Worm (Caenorhabditis elegans) whole organism, L4 larva: ENCODE measurements around the gene tsp-5.

Experiments used
- F37D6.2 ChIP-seq: sonication (generic microtip); optimal IDR thresholded peaks from 2 replicates; lab custom pipeline; 2016; ENCODE audit warnings: mild to moderate bottlenecking, missing genetic modification characterization, missing compliant biosample characterization
- Y75B8A.6 ChIP-seq: fragments of 200-800 bp; sonication (Bioruptor generic); IDR thresholded peaks from 2 replicates; pipeline ENCODE4 v1.3.6; 2022; ENCODE audit warnings: missing genetic modification reagents, missing genetic modification characterization, missing compliant biosample characterization
- aha-1 ChIP-seq: fragments of 150-350 bp; peaks from one replicate; lab custom pipeline; 2014; ENCODE audit warnings: missing biosample characterization, missing genetic modification characterization
- ama-1 ChIP-seq: fragments of 150-350 bp; optimal IDR thresholded peaks from 2 replicates; lab custom pipeline; 2014; ENCODE audit warnings: inconsistent platforms, mixed read lengths
- attf-4 ChIP-seq: sonication (generic microtip); optimal IDR thresholded peaks from 3 replicates; lab custom pipeline; 2017; ENCODE audit warnings: missing biosample characterization, missing genetic modification characterization
- ceh-62 ChIP-seq: sonication (generic microtip); optimal IDR thresholded peaks from 2 replicates; lab custom pipeline; 2017; ENCODE audit warnings: missing biosample characterization, missing genetic modification characterization
- ces-1 ChIP-seq: fragments of 150-350 bp; sonication (generic microtip); optimal IDR thresholded peaks from 4 replicates; lab custom pipeline; 2014; ENCODE audit warnings: missing biosample characterization, missing genetic modification reagents, missing genetic modification characterization
- daf-16 ChIP-seq, 3 experiments: sonication (generic microtip); optimal IDR thresholded peaks; 2 replicates each; lab custom pipeline; 2016 to 2017; ENCODE audit warnings: missing genetic modification characterization in 3 of 3, missing genetic modification reagents in 3 of 3, mild to moderate bottlenecking in 2 of 3, missing compliant biosample characterization in 2 of 3, missing biosample characterization in 1 of 3, moderate library complexity in 1 of 3
- dmd-6 ChIP-seq: fragments of 200-800 bp; sonication (Bioruptor generic); IDR thresholded peaks from 2 replicates; pipeline ENCODE4 v1.3.6; 2022; ENCODE audit warnings: missing genetic modification reagents, missing genetic modification characterization, missing compliant biosample characterization
- dve-1 ChIP-seq: sonication (generic microtip); optimal IDR thresholded peaks from 2 replicates; lab custom pipeline; 2017; ENCODE audit warnings: antibody characterized with exemption, mild to moderate bottlenecking, missing genetic modification characterization, missing compliant biosample characterization; ENCODE audit not compliant: insufficient read depth
- egl-43 ChIP-seq: fragments of 200-800 bp; sonication (Bioruptor generic); IDR thresholded peaks from 2 replicates; pipeline ENCODE4 v1.3.6; 2022; ENCODE audit warnings: missing genetic modification reagents, missing genetic modification characterization, missing compliant biosample characterization
- hmg-1.1 ChIP-seq: fragments of 200-800 bp; sonication (Bioruptor generic); IDR thresholded peaks from 2 replicates; pipeline ENCODE4 v1.3.6; 2022; ENCODE audit warnings: missing genetic modification reagents, missing genetic modification characterization, missing compliant biosample characterization
- lin-1 ChIP-seq: fragments of 200-800 bp; sonication (Bioruptor generic); IDR thresholded peaks from 2 replicates; pipeline ENCODE4 v1.3.6; 2022; ENCODE audit warnings: missing genetic modification reagents, missing genetic modification characterization, missing compliant biosample characterization
- lin-15B ChIP-seq: fragments of 150-350 bp; sonication (generic microtip); optimal IDR thresholded peaks from 3 replicates; lab custom pipeline; 2014; ENCODE audit warnings: missing biosample characterization, missing genetic modification characterization
- lin-29 ChIP-seq: fragments of 200-800 bp; sonication (Bioruptor generic); IDR thresholded peaks from 2 replicates; pipeline ENCODE4 v1.3.6; 2022; ENCODE audit warnings: missing genetic modification reagents, missing genetic modification characterization, missing compliant biosample characterization
- lir-3 ChIP-seq: sonication (generic microtip); optimal IDR thresholded peaks from 2 replicates; lab custom pipeline; 2016; ENCODE audit warnings: mild to moderate bottlenecking, missing genetic modification characterization, missing compliant biosample characterization
- madf-9 ChIP-seq: fragments of 200-800 bp; sonication (Bioruptor generic); conservative IDR thresholded peaks from 2 replicates; pipeline ENCODE4 v1.3.6; 2022; ENCODE audit warnings: missing genetic modification reagents, missing genetic modification characterization, missing compliant biosample characterization
- mep-1 ChIP-seq: fragments of 150-350 bp; sonication (generic microtip); optimal IDR thresholded peaks from 3 replicates; lab custom pipeline; 2014; ENCODE audit warnings: missing biosample characterization, missing genetic modification characterization
- mxl-2 ChIP-seq: fragments of 200-800 bp; sonication (Bioruptor generic); conservative IDR thresholded peaks from 2 replicates; pipeline ENCODE4 v1.3.6; 2022; ENCODE audit warnings: missing genetic modification reagents, missing genetic modification characterization, missing compliant biosample characterization
- mxl-3 ChIP-seq: fragments of 200-800 bp; sonication (Bioruptor generic); optimal IDR thresholded peaks from 2 replicates; lab custom pipeline; 2018; ENCODE audit warnings: mild to moderate bottlenecking, missing genetic modification characterization, missing compliant biosample characterization
- nhr-11 ChIP-seq: fragments of 150-350 bp; optimal IDR thresholded peaks from 2 replicates; lab custom pipeline; 2014; ENCODE audit warnings: missing biosample characterization, missing genetic modification characterization
- nhr-25 ChIP-seq: sonication (generic microtip); optimal IDR thresholded peaks from 2 replicates; lab custom pipeline; 2017; ENCODE audit warnings: missing genetic modification characterization, mild to moderate bottlenecking, missing compliant biosample characterization, antibody characterized with exemption, moderate library complexity, borderline replicate concordance; ENCODE audit not compliant: insufficient read depth
- nhr-28 ChIP-seq: fragments of 150-350 bp; optimal IDR thresholded peaks from 2 replicates; lab custom pipeline; 2014; ENCODE audit warnings: missing biosample characterization, missing genetic modification characterization
- nhr-41 ChIP-seq: fragments of 200-800 bp; sonication (Bioruptor generic); IDR thresholded peaks from 2 replicates; pipeline ENCODE4 v1.3.6; 2022; ENCODE audit warnings: missing genetic modification reagents, missing genetic modification characterization, missing compliant biosample characterization
- nhr-77 ChIP-seq: fragments of 150-350 bp; optimal IDR thresholded peaks from 2 replicates; lab custom pipeline; 2014; ENCODE audit warnings: missing biosample characterization, missing genetic modification characterization
- php-3 ChIP-seq: fragments of 200-800 bp; sonication (Bioruptor generic); IDR thresholded peaks from 2 replicates; pipeline ENCODE4 v1.3.6; 2022; ENCODE audit warnings: missing genetic modification reagents, missing genetic modification characterization, missing compliant biosample characterization
- pqm-1 ChIP-seq: sonication (generic microtip); optimal IDR thresholded peaks from 2 replicates; lab custom pipeline; 2017; ENCODE audit warnings: missing biosample characterization, missing genetic modification characterization
- saeg-2 ChIP-seq: fragments of 200-800 bp; sonication (Bioruptor generic); IDR thresholded peaks from 2 replicates; pipeline ENCODE4 v1.3.6; 2022; ENCODE audit warnings: missing genetic modification reagents, missing genetic modification characterization, missing compliant biosample characterization
- set-16 ChIP-seq: fragments of 200-800 bp; sonication (Bioruptor generic); IDR thresholded peaks from 2 replicates; pipeline ENCODE4 v1.3.6; 2022; ENCODE audit warnings: missing genetic modification reagents, missing genetic modification characterization, missing compliant biosample characterization
- unc-39 ChIP-seq: sonication (generic microtip); optimal IDR thresholded peaks from 2 replicates; lab custom pipeline; 2017; ENCODE audit warnings: missing biosample characterization, missing genetic modification characterization
- unc-62 ChIP-seq, 3 experiments: fragments of 150-350 bp in 1 of 3; sonication (generic microtip); optimal IDR thresholded peaks in 2 of 3; peaks in 1 of 3; 1 replicate in 1 of 3; 2 replicates in 2 of 3; lab custom pipeline; 2014 to 2017; ENCODE audit warnings: missing biosample characterization in 3 of 3, missing genetic modification characterization in 3 of 3, missing genetic modification reagents in 3 of 3, missing genotype in 1 of 3
- zag-1 ChIP-seq: fragments of 150-350 bp; optimal IDR thresholded peaks from 2 replicates; lab custom pipeline; 2014; ENCODE audit warnings: missing biosample characterization, missing genetic modification characterization
- ztf-7 ChIP-seq: fragments of 150-350 bp; optimal IDR thresholded peaks from 2 replicates; lab custom pipeline; 2014; ENCODE audit warnings: missing biosample characterization, missing genetic modification characterization

Gene tsp-5

DNA sequence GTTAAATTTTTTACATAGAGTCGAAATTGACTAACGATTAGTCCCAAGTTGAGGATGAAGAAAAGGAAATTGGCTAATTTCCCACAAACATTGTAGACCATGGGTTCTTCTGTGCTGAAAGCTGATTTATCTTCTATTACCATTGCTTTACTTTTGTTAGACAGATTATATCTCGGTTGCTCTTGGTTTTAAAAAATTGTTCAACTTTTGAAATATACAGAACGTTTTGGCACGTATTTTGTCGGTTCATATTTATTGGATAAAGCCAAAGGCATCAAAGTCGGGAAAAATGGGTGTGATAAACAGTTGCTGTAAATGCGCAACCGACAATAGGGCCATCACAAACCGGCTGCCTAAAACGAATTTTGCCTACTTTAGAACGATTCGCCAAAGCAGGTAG lies at the start of gene tsp-5:
Gene tsp-5 (minus strand): TSS at position 101 of the 400 bp plus-strand sequence.
- TF ChIP-seq ceh-62 (tag; lab: Kevin White, UChicago) (no peak), aha-1 (tag; lab: Kevin White, UChicago) (peak; percentile 33)

DNA sequence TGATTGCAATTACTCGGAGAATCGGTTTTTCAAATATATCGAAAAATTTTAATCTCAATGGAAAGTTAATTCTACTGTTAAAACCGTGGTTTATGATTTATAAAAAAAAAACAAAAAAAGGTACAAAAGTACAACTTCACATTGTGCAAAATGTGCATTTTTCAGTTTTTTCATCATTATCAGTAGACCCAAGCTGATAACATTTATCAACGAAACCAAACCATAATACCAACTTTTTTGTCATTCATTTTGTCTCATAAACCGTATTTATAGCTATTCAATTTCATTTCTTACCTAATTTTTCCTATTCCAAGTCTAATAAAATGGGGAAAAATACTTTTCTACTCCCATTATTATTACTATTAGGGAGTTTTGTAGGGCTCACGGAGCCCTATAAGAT lies 47.5 kb upstream of the tsp-5 start, which contains the start of gene ugt-22:
Gene ugt-22 (plus strand): TSS at position 234 of the 400 bp plus-strand sequence.
- TF ChIP-seq nhr-41 (GFP tag; lab: Robert Waterston, UW), result no peak
- TF ChIP-seq daf-16 (GFP tag; optimal IDR thresholded peaks at IDR 0.05; lab: Kevin White, UChicago), result no peak
- TF ChIP-seq daf-16 (tag; optimal IDR thresholded peaks at IDR 0.05; lab: Kevin White, UChicago), result peak; percentile 47
- peak; percentile 50 for TF ChIP-seq dmd-6 (GFP tag; lab: Robert Waterston, UW)
- TF ChIP-seq pqm-1 (tag; lab: Kevin White, UChicago), result peak; percentile 83
- no peak for TF ChIP-seq lin-29 (GFP tag; lab: Robert Waterston, UW)
- TF ChIP-seq nhr-11, result no peak
- TF ChIP-seq attf-4, result no peak
- TF ChIP-seq nhr-77, result peak; percentile 5
- TF ChIP-seq ztf-7 (tag; lab: Kevin White, UChicago), result peak; percentile 31
- no peak for TF ChIP-seq egl-43 (GFP tag; lab: Robert Waterston, UW)
- peak; percentile 37 for TF ChIP-seq dve-1 (tag; lab: Kevin White, UChicago)
- TF ChIP-seq ceh-62 (tag; lab: Kevin White, UChicago), result no peak
- TF ChIP-seq, all 104 proteins: peak for 6

DNA sequence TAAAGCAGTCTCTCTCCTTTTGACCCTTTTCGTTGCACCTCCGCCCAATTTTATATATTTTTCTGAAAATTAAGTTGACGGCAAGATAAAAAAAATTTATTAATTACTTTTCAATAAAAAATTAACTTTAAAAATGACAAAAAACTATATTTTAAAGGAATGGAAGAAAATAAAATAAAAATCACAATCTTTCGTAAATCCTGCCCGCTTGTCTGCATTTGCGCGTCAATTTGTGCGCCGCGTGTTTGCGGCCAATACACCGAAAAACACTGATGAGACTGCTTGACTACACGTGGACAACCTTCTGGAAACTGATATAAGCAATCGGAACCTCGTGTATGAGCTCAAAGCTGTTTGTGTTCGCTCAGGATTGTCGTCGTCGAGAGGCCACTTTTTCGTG lies 45.4 kb upstream of the tsp-5 start, which contains the start of gene C08F11.7:
Gene C08F11.7 (plus strand): TSS at position 301 of the 400 bp plus-strand sequence.
- TF ChIP-seq Y75B8A.6 (GFP tag; lab: Robert Waterston, UW) (no peak), F37D6.2 (tag; lab: Kevin White, UChicago) (no peak), php-3 (GFP tag; lab: Robert Waterston, UW) (no peak), unc-39 (no peak), hmg-1.1 (GFP tag; lab: Robert Waterston, UW) (no peak), mxl-2 (GFP tag; lab: Robert Waterston, UW) (no peak), nhr-25 (tag; lab: Kevin White, UChicago) (no peak), lin-15B (tag; lab: Kevin White, UChicago) (no peak), saeg-2 (GFP tag; lab: Robert Waterston, UW) (no peak), lin-1 (GFP tag; lab: Robert Waterston, UW) (no peak), ces-1 (GFP tag; lab: Kevin White, UChicago) (no peak), egl-43 (GFP tag; lab: Robert Waterston, UW) (no peak), nhr-28 (tag; lab: Kevin White, UChicago) (no peak), ama-1 (lab: Kevin White, UChicago) (no peak), zag-1 (tag; lab: Kevin White, UChicago) (no peak), mxl-3 (no peak), lir-3 (tag; lab: Kevin White, UChicago) (no peak)

DNA sequence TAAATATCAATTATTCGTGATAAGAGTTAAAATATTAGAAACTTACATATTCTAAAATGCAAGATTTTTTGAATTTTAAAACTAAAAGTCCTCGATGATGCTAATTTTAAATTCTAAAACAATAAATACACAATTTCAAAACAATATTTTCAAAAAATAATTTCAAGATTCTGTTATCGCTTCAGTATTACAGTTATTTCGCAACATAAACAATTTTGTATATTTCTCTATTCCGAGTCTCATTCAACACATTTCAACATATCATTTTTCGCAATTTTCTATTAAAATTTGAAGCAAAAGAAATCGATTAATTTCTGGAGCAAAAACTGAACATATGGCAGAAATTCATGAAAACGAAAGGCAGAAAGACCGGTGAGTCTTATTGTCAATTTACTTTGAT lies 41.6 kb upstream of the tsp-5 start, which contains the start of gene fbxa-98:
Gene fbxa-98 (plus strand): TSS at position 243 of the 400 bp plus-strand sequence.
- TF ChIP-seq nhr-11 (no peak), nhr-25 (tag; lab: Kevin White, UChicago) (no peak), ztf-7 (tag; lab: Kevin White, UChicago) (peak; percentile 18), daf-16 (GFP tag; optimal IDR thresholded peaks at IDR 0.05; lab: Kevin White, UChicago) (no peak), daf-16 (tag; optimal IDR thresholded peaks at IDR 0.05; lab: Kevin White, UChicago) (peak; percentile 80)
- TF ChIP-seq, all 104 proteins: peak for 2

- TF ChIP-seq mep-1 (tag; lab: Kevin White, UChicago), result no peak
- TF ChIP-seq unc-62 (GFP tag; optimal IDR thresholded peaks at IDR 0.05 in 1 of 2; lab: Kevin White, UChicago), result peak in 1 of 2 experiments; percentile 69
- TF ChIP-seq unc-62 (tag; optimal IDR thresholded peaks at IDR 0.05; lab: Kevin White, UChicago), result no peak
- no peak for TF ChIP-seq madf-9
- TF ChIP-seq daf-16 (GFP tag; optimal IDR thresholded peaks at IDR 0.05; lab: Kevin White, UChicago), result no peak
- peak; percentile 57 for TF ChIP-seq daf-16 (tag; optimal IDR thresholded peaks at IDR 0.05; lab: Kevin White, UChicago)
- peak; percentile 24 for TF ChIP-seq pqm-1 (tag; lab: Kevin White, UChicago)
- TF ChIP-seq set-16 (GFP tag; lab: Robert Waterston, UW), result no peak
These were observed 41.1 kb upstream of the tsp-5 start for ce11 chrIV:13632613-13633012.
